Worm (Caenorhabditis elegans) whole organism, young adult: ENCODE data around the gene F35D2.6.

Experiments used
- C06A6.2 ChIP-seq: fragments of 200-800 bp; sonication (Bioruptor generic); conservative IDR thresholded peaks from 2 replicates; pipeline ENCODE4 v1.3.6; 2022; ENCODE audit warnings: missing genetic modification characterization, missing compliant biosample characterization
- ekl-4 ChIP-seq: fragments of 200-800 bp; sonication (Bioruptor generic); IDR thresholded peaks from 2 replicates; pipeline ENCODE4 v1.3.6; 2022; ENCODE audit warnings: missing genetic modification reagents, missing genetic modification characterization, missing compliant biosample characterization
- him-1 ChIP-seq: sonication (generic microtip); optimal IDR thresholded peaks from 2 replicates; lab custom pipeline; 2016; ENCODE audit warnings: missing genotype, missing genetic modification reagents, missing genetic modification characterization, missing compliant biosample characterization
- hlh-12 ChIP-seq: sonication (generic microtip); optimal IDR thresholded peaks from 2 replicates; lab custom pipeline; 2016; ENCODE audit warnings: missing genetic modification characterization, missing compliant biosample characterization

DNA sequence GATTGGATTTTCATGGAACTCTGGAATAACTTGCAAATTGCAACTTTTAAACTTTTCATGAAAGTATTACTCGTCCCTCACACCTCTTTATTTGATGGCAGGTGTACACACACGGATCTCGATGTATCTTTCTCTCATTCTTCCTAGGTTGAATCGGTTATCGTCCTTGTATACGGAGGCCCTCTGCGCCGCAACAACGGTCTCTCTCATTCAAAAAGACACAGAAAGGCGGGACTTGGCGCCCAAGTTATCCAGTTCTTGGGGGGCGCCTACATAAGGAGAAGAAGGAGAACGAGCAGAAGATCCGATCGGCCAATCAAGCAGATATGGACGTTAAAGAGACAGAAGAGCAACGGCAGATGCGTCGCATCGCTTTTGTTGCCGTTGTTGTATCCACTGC, 33.7 kb upstream of the F35D2.6 start, which contains the start of gene rol-8:
- TF ChIP-seq him-1 (tag; lab: Kevin White, UChicago): no peak
- no peak for TF ChIP-seq hlh-12 (tag; lab: Kevin White, UChicago)
- no peak for TF ChIP-seq ekl-4 (GFP tag; lab: Robert Waterston, UW)
- TF ChIP-seq C06A6.2 (GFP tag; lab: Robert Waterston, UW): no peak
